Worm (Caenorhabditis elegans) whole organism, late embryonic: ENCODE data around the gene spp-21.
A peak's percentile ranks its signal among the peaks of the same experiment; 100 is the strongest.

Experiments
- C38D4.7 ChIP-seq: fragments of 200-800 bp; sonication (Bioruptor generic); optimal IDR thresholded peaks from 2 replicates; lab custom pipeline; 2018; ENCODE audit warnings: mild to moderate bottlenecking, missing genetic modification characterization, moderate library complexity, missing compliant biosample characterization
- F13H6.1 ChIP-seq: sonication (generic microtip); optimal IDR thresholded peaks from 2 replicates; lab custom pipeline; 2016; ENCODE audit warnings: missing genetic modification characterization, missing compliant biosample characterization
- K02D7.2 ChIP-seq: sonication (generic microtip); optimal IDR thresholded peaks from 2 replicates; lab custom pipeline; 2017; ENCODE audit warnings: mild to moderate bottlenecking, missing genetic modification characterization, missing compliant biosample characterization
- K09A11.1 ChIP-seq: sonication (generic microtip); optimal IDR thresholded peaks from 2 replicates; lab custom pipeline; 2017; ENCODE audit warnings: antibody characterized with exemption, mild to moderate bottlenecking, missing genetic modification characterization, missing compliant biosample characterization; ENCODE audit not compliant: insufficient read depth
- T23F11.4 ChIP-seq: fragments of 200-800 bp; sonication (Bioruptor generic); optimal IDR thresholded peaks from 2 replicates; lab custom pipeline; 2018; ENCODE audit warnings: mild to moderate bottlenecking, missing genetic modification characterization, missing compliant biosample characterization
- Y22D7AL.16 ChIP-seq: sonication (generic microtip); optimal IDR thresholded peaks from 2 replicates; lab custom pipeline; 2016; ENCODE audit warnings: missing genetic modification characterization, missing compliant biosample characterization
- ama-1 ChIP-seq: fragments of 150-350 bp; optimal IDR thresholded peaks from 2 replicates; lab custom pipeline; 2014
- ceh-14 ChIP-seq: sonication (generic microtip); optimal IDR thresholded peaks from 2 replicates; lab custom pipeline; 2016; ENCODE audit warnings: missing genotype, missing genetic modification characterization, missing compliant biosample characterization
- ceh-18 ChIP-seq: sonication (generic microtip); optimal IDR thresholded peaks from 2 replicates; lab custom pipeline; 2016; ENCODE audit warnings: missing genetic modification characterization, missing compliant biosample characterization
- ceh-19 ChIP-seq: fragments of 200-800 bp; sonication (Bioruptor generic); optimal IDR thresholded peaks from 2 replicates; lab custom pipeline; 2018; ENCODE audit warnings: mild to moderate bottlenecking, missing genetic modification characterization, missing compliant biosample characterization
- ceh-22 ChIP-seq: sonication (generic microtip); optimal IDR thresholded peaks from 2 replicates; lab custom pipeline; 2017; ENCODE audit warnings: missing biosample characterization, missing genetic modification characterization
- ceh-24 ChIP-seq: sonication (generic microtip); optimal IDR thresholded peaks from 2 replicates; lab custom pipeline; 2016; ENCODE audit warnings: mild to moderate bottlenecking, missing genetic modification characterization, missing compliant biosample characterization
- ceh-31 ChIP-seq: sonication (generic microtip); optimal IDR thresholded peaks from 2 replicates; lab custom pipeline; 2016; ENCODE audit warnings: missing genetic modification characterization, missing compliant biosample characterization
- ceh-45 ChIP-seq: fragments of 200-800 bp; sonication (Bioruptor generic); IDR thresholded peaks from 2 replicates; pipeline ENCODE4 v1.3.6; 2022; ENCODE audit warnings: missing genetic modification reagents, missing genetic modification characterization, missing compliant biosample characterization
- ceh-6 ChIP-seq: fragments of 200-800 bp; sonication (Bioruptor generic); optimal IDR thresholded peaks from 2 replicates; lab custom pipeline; 2018; ENCODE audit warnings: mild to moderate bottlenecking, missing genetic modification characterization, missing compliant biosample characterization
- dmd-4 ChIP-seq: sonication (generic microtip); optimal IDR thresholded peaks from 2 replicates; lab custom pipeline; 2016; ENCODE audit warnings: borderline replicate concordance, missing genetic modification characterization, missing compliant biosample characterization
- dve-1 ChIP-seq: sonication (generic microtip); optimal IDR thresholded peaks from 2 replicates; lab custom pipeline; 2017; ENCODE audit warnings: antibody characterized with exemption, mild to moderate bottlenecking, missing genetic modification characterization, missing compliant biosample characterization
- elt-2 ChIP-seq: sonication (generic microtip); optimal IDR thresholded peaks from 2 replicates; lab custom pipeline; 2016; ENCODE audit warnings: missing genetic modification reagents, missing genetic modification characterization, missing compliant biosample characterization
- eyg-1 ChIP-seq: sonication (generic microtip); optimal IDR thresholded peaks from 2 replicates; lab custom pipeline; 2016; ENCODE audit warnings: missing genotype, missing genetic modification characterization, missing compliant biosample characterization
- gmeb-2 ChIP-seq: sonication (generic microtip); optimal IDR thresholded peaks from 2 replicates; lab custom pipeline; 2016; ENCODE audit warnings: missing genetic modification characterization, inconsistent platforms, missing compliant biosample characterization
- hlh-13 ChIP-seq: fragments of 200-800 bp; sonication (Bioruptor generic); optimal IDR thresholded peaks from 2 replicates; lab custom pipeline; 2018; ENCODE audit warnings: mild to moderate bottlenecking, missing genetic modification characterization, missing compliant biosample characterization
- hlh-30 ChIP-seq: sonication (generic microtip); optimal IDR thresholded peaks from 2 replicates; lab custom pipeline; 2017; ENCODE audit warnings: antibody characterized with exemption, missing genetic modification characterization, missing compliant biosample characterization; ENCODE audit not compliant: insufficient read depth
- hlh-6 ChIP-seq: sonication (generic microtip); optimal IDR thresholded peaks from 2 replicates; lab custom pipeline; 2016; ENCODE audit warnings: missing genotype, missing genetic modification characterization, missing compliant biosample characterization
- hlh-8 ChIP-seq: sonication (generic microtip); optimal IDR thresholded peaks from 2 replicates; lab custom pipeline; 2016; ENCODE audit warnings: missing genotype, missing genetic modification characterization, missing compliant biosample characterization
- lim-6 ChIP-seq: sonication (generic microtip); optimal IDR thresholded peaks from 2 replicates; lab custom pipeline; 2016; ENCODE audit warnings: missing genetic modification characterization, missing compliant biosample characterization
- lin-11 ChIP-seq: fragments of 200-800 bp; sonication (Bioruptor generic); optimal IDR thresholded peaks from 2 replicates; lab custom pipeline; 2018; ENCODE audit warnings: mild to moderate bottlenecking, missing genetic modification characterization, missing compliant biosample characterization
- madf-2 ChIP-seq: sonication (generic microtip); optimal IDR thresholded peaks from 2 replicates; lab custom pipeline; 2017; ENCODE audit warnings: missing genetic modification characterization, missing compliant biosample characterization
- mec-3 ChIP-seq: sonication (generic microtip); optimal IDR thresholded peaks from 2 replicates; lab custom pipeline; 2016; ENCODE audit warnings: borderline replicate concordance, missing genetic modification characterization, missing compliant biosample characterization
- nfya-1 ChIP-seq: sonication (generic microtip); optimal IDR thresholded peaks from 2 replicates; lab custom pipeline; 2017; ENCODE audit warnings: missing genetic modification characterization, mild to moderate bottlenecking, missing compliant biosample characterization, antibody characterized with exemption, moderate library complexity
- nhr-11 ChIP-seq: fragments of 150-350 bp; optimal IDR thresholded peaks from 2 replicates; lab custom pipeline; 2014; ENCODE audit warnings: missing biosample characterization, missing genetic modification characterization
- npax-4 ChIP-seq: sonication (generic microtip); optimal IDR thresholded peaks from 2 replicates; lab custom pipeline; 2016; ENCODE audit warnings: missing genetic modification characterization, missing compliant biosample characterization
- odd-2 ChIP-seq: sonication (generic microtip); optimal IDR thresholded peaks from 2 replicates; lab custom pipeline; 2017; ENCODE audit warnings: antibody characterized with exemption, mild to moderate bottlenecking, missing genetic modification characterization, missing compliant biosample characterization
- pag-3 ChIP-seq: sonication (generic microtip); optimal IDR thresholded peaks from 2 replicates; lab custom pipeline; 2016; ENCODE audit warnings: missing compliant biosample characterization, missing genetic modification characterization, borderline replicate concordance
- pat-9 ChIP-seq: fragments of 200-800 bp; sonication (Bioruptor generic); optimal IDR thresholded peaks from 2 replicates; lab custom pipeline; 2018; ENCODE audit warnings: mild to moderate bottlenecking, missing genetic modification characterization, moderate library complexity, missing compliant biosample characterization
- pax-1 ChIP-seq: fragments of 150-350 bp; optimal IDR thresholded peaks from 2 replicates; lab custom pipeline; 2014; ENCODE audit warnings: missing biosample characterization, missing genetic modification characterization
- pha-2 ChIP-seq: sonication (generic microtip); optimal IDR thresholded peaks from 2 replicates; lab custom pipeline; 2017; ENCODE audit warnings: mild to moderate bottlenecking, missing genetic modification characterization, missing compliant biosample characterization
- pha-4 ChIP-seq: fragments of 150-350 bp; optimal IDR thresholded peaks from 2 replicates; lab custom pipeline; 2018; ENCODE audit warnings: missing biosample characterization, missing genetic modification reagents, missing genetic modification characterization
- pqm-1 ChIP-seq: sonication (generic microtip); optimal IDR thresholded peaks from 2 replicates; lab custom pipeline; 2016; ENCODE audit warnings: missing genetic modification characterization, missing compliant biosample characterization
- pros-1 ChIP-seq: fragments of 150-350 bp; optimal IDR thresholded peaks from 2 replicates; lab custom pipeline; 2014; ENCODE audit warnings: missing biosample characterization, missing genetic modification reagents, missing genetic modification characterization
- rnt-1 ChIP-seq: sonication (generic microtip); optimal IDR thresholded peaks from 2 replicates; lab custom pipeline; 2016; ENCODE audit warnings: missing genetic modification characterization, missing compliant biosample characterization
- sox-4 ChIP-seq: sonication (generic microtip); optimal IDR thresholded peaks from 2 replicates; lab custom pipeline; 2017; ENCODE audit warnings: mild to moderate bottlenecking, missing genetic modification characterization, inconsistent platforms, missing compliant biosample characterization
- tbx-7 ChIP-seq: sonication (generic microtip); optimal IDR thresholded peaks from 2 replicates; lab custom pipeline; 2016; ENCODE audit warnings: missing genotype, missing genetic modification characterization, missing compliant biosample characterization
- ttx-3 ChIP-seq: sonication (generic microtip); optimal IDR thresholded peaks from 2 replicates; lab custom pipeline; 2016; ENCODE audit warnings: missing genetic modification reagents, missing genetic modification characterization, missing compliant biosample characterization
- unc-3 ChIP-seq, 2 experiments: fragments of 200-800 bp in 1 of 2; sonication (Bioruptor generic) in 1 of 2; sonication (generic microtip) in 1 of 2; conservative IDR thresholded peaks in 1 of 2; optimal IDR thresholded peaks in 1 of 2; 2 replicates each; pipeline versions ENCODE4 v1.3.6 to Lab custom; 2016 to 2022; ENCODE audit warnings: missing compliant biosample characterization in 2 of 2, missing genetic modification characterization in 2 of 2, missing genetic modification reagents in 1 of 2
- unc-42 ChIP-seq: sonication (generic microtip); optimal IDR thresholded peaks from 2 replicates; lab custom pipeline; 2016; ENCODE audit warnings: missing genotype, missing genetic modification characterization, missing compliant biosample characterization
- unc-55 ChIP-seq: sonication (generic microtip); optimal IDR thresholded peaks from 2 replicates; lab custom pipeline; 2017; ENCODE audit warnings: missing biosample characterization, missing genetic modification reagents, missing genetic modification characterization
- unc-86 ChIP-seq: sonication (generic microtip); optimal IDR thresholded peaks from 2 replicates; lab custom pipeline; 2016; ENCODE audit warnings: missing genetic modification characterization, missing compliant biosample characterization

The spp-21 gene

DNA sequence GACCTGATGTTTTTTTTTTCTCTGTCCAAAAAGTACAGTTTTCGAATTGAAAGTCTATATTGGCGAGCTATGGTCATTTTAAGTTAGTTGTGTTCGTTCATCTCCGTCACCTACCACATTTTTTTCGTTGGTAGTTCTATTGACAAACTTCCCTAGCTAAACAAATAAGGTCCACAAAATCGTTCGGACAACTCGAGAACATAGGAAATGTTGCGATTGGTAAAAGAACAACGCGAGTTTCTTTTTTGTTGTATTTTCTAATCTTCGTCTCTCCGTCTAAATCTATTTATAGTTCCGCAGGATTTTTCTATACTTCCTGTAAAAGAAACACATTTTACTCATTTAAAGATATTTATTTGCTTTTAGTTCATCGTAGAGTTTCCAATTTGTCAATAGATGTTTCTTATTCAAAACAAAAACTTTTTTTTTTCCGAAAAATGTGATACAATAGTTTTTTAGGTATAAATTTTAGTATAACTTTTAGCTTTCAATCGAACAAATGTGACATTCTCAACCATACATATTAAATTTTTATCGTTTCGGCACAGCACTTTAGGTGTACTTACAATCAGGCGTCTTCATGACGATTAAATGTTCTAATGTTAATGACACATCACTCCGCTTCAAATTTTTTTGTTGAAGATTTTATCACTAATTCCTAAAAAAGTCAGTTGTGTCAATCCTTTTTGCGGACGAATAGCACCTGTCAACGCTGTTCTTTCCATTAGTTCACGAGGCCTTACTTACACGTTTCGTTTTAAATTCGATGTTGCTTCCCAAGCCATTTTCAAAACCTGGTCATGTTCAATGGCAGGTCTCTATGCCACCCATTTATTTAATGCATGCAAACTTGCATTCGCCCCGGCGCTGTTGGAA is 23.2 kb upstream of the spp-21 start:
- TF ChIP-seq pax-1 (tag; lab: Kevin White, UChicago), result no peak
- TF ChIP-seq ceh-14 (tag; lab: Kevin White, UChicago), result no peak
- TF ChIP-seq ceh-45 (GFP tag; lab: Robert Waterston, UW), result no peak
- TF ChIP-seq ceh-31, result no peak
- no peak for TF ChIP-seq ceh-19 (GFP tag; lab: Kevin White, UChicago)
- no peak for TF ChIP-seq npax-4 (tag; lab: Kevin White, UChicago)
- TF ChIP-seq pat-9 (tag; lab: Kevin White, UChicago), result no peak
- no peak for TF ChIP-seq T23F11.4
- TF ChIP-seq ceh-24 (tag; lab: Kevin White, UChicago), result no peak
- no peak for TF ChIP-seq unc-55 (GFP tag; lab: Kevin White, UChicago)
- no peak for TF ChIP-seq unc-3 (GFP tag; conservative IDR thresholded peaks at IDR 0.05; lab: Robert Waterston, UW)
- TF ChIP-seq unc-3 (tag; optimal IDR thresholded peaks at IDR 0.05; lab: Kevin White, UChicago), result no peak
- no peak for TF ChIP-seq C38D4.7 (GFP tag; lab: Kevin White, UChicago)
- TF ChIP-seq sox-4 (tag; lab: Kevin White, UChicago), result no peak
- TF ChIP-seq tbx-7 (tag; lab: Kevin White, UChicago), result no peak
- TF ChIP-seq, all 69 proteins: peak for 0

DNA sequence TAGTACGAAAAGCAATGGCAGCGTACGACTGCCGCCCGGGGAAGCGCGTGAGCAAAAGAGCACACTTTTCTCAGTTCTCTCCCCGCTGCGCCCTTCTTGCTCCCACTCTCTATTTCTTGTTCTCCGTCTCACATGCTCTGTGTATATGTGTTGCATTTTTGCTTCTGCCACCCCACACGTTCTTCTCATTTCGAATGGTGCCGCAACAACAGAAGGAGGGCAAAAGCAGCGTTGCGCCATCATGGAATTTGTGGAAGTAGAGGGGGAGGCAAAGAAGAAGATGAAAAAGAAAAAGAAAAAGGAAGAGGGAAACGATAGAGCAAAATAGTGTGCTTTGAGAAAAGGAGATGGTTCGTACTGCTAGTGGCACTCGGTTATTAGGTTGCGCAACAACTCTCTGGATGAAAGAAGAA is 22.6 kb upstream of the spp-21 start:
- TF ChIP-seq ceh-22 (tag; lab: Kevin White, UChicago) (no peak), ceh-6 (GFP tag; lab: Kevin White, UChicago) (no peak), pha-2 (tag; lab: Kevin White, UChicago) (no peak), K02D7.2 (tag; lab: Kevin White, UChicago) (no peak), hlh-30 (tag; lab: Kevin White, UChicago) (peak; percentile 46), lin-11 (tag; lab: Kevin White, UChicago) (no peak), pros-1 (tag; lab: Kevin White, UChicago) (peak; percentile 79), pag-3 (tag; lab: Kevin White, UChicago) (no peak), nhr-11 (tag; lab: Kevin White, UChicago) (no peak), dve-1 (no peak), K09A11.1 (no peak), ceh-31 (peak; percentile 82), elt-2 (tag; lab: Kevin White, UChicago) (no peak), hlh-6 (tag; lab: Kevin White, UChicago) (no peak), F13H6.1 (tag; lab: Kevin White, UChicago) (peak; percentile 67), gmeb-2 (no peak), Y22D7AL.16 (tag; lab: Kevin White, UChicago) (no peak), hlh-13 (GFP tag; lab: Kevin White, UChicago) (peak; percentile 14), unc-86 (no peak), sox-4 (tag; lab: Kevin White, UChicago) (peak; percentile 24), madf-2 (tag; lab: Kevin White, UChicago) (no peak), npax-4 (tag; lab: Kevin White, UChicago) (no peak), pax-1 (tag; lab: Kevin White, UChicago) (no peak), nfya-1 (tag; lab: Kevin White, UChicago) (peak; percentile 69), ceh-45 (GFP tag; lab: Robert Waterston, UW) (no peak), lim-6 (no peak), mec-3 (tag; lab: Kevin White, UChicago) (peak; percentile 29), ttx-3 (tag; lab: Kevin White, UChicago) (no peak), pha-4 (no peak), rnt-1 (tag; lab: Kevin White, UChicago) (peak; percentile 11), odd-2 (tag; lab: Kevin White, UChicago) (no peak), pqm-1 (tag; lab: Kevin White, UChicago) (no peak), eyg-1 (no peak), ama-1 (lab: Kevin White, UChicago) (no peak), ceh-24 (tag; lab: Kevin White, UChicago) (no peak), C38D4.7 (GFP tag; lab: Kevin White, UChicago) (peak; percentile 42), unc-3 (GFP tag; conservative IDR thresholded peaks at IDR 0.05; lab: Robert Waterston, UW) (no peak), unc-3 (tag; optimal IDR thresholded peaks at IDR 0.05; lab: Kevin White, UChicago) (no peak), unc-42 (tag; lab: Kevin White, UChicago) (peak; percentile 85), hlh-8 (tag; lab: Kevin White, UChicago) (peak; percentile 41), ceh-18 (tag; lab: Kevin White, UChicago) (peak; percentile 93), dmd-4 (peak; percentile 75)
